Worm (Caenorhabditis elegans) whole organism, L4 larva: Measurements from ENCODE around the gene Y105C5B.5.

ENCODE experiments used
- D1046.2 ChIP-seq: fragments of 200-800 bp; sonication (Bioruptor generic); IDR thresholded peaks from 2 replicates; pipeline ENCODE4 v1.3.6; 2022; ENCODE audit warnings: missing genetic modification characterization, missing compliant biosample characterization
- T26A8.4 ChIP-seq: fragments of 200-800 bp; sonication (Bioruptor generic); IDR thresholded peaks from 2 replicates; pipeline ENCODE4 v1.3.6; 2022; ENCODE audit warnings: missing genetic modification characterization, missing compliant biosample characterization
- Y105C5A.15 ChIP-seq: fragments of 200-800 bp; sonication (Bioruptor generic); IDR thresholded peaks from 2 replicates; pipeline ENCODE4 v1.3.6; 2022; ENCODE audit warnings: missing genetic modification characterization, missing compliant biosample characterization
- Y75B8A.6 ChIP-seq: fragments of 200-800 bp; sonication (Bioruptor generic); IDR thresholded peaks from 2 replicates; pipeline ENCODE4 v1.3.6; 2022; ENCODE audit warnings: missing genetic modification reagents, missing genetic modification characterization, missing compliant biosample characterization
- ceh-28 ChIP-seq: fragments of 150-350 bp; optimal IDR thresholded peaks from 2 replicates; lab custom pipeline; 2014; ENCODE audit warnings: missing biosample characterization, missing genetic modification reagents, missing genetic modification characterization
- ctbp-1 ChIP-seq: fragments of 200-800 bp; sonication (Bioruptor generic); IDR thresholded peaks from 2 replicates; pipeline ENCODE4 v1.3.6; 2022; ENCODE audit warnings: missing genetic modification reagents, missing genetic modification characterization, missing compliant biosample characterization
- egl-27 ChIP-seq: sonication (generic microtip); optimal IDR thresholded peaks from 3 replicates; lab custom pipeline; 2017; ENCODE audit warnings: missing biosample characterization, missing genetic modification reagents, missing genetic modification characterization
- fkh-10 ChIP-seq: fragments of 150-350 bp; optimal IDR thresholded peaks from 2 replicates; lab custom pipeline; 2014; ENCODE audit warnings: missing biosample characterization, missing genetic modification reagents, missing genetic modification characterization
- gei-8 ChIP-seq: fragments of 200-800 bp; sonication (Bioruptor generic); optimal IDR thresholded peaks from 2 replicates; lab custom pipeline; 2018; ENCODE audit warnings: mild to moderate bottlenecking, missing genetic modification characterization, missing compliant biosample characterization
- hif-1 ChIP-seq, 2 experiments: sonication (generic microtip); optimal IDR thresholded peaks; 2 replicates each; lab custom pipeline; 2016 to 2017; ENCODE audit warnings: missing compliant biosample characterization in 2 of 2, missing genetic modification characterization in 2 of 2, missing genetic modification reagents in 2 of 2, missing genotype in 2 of 2, mild to moderate bottlenecking in 1 of 2
- madf-5 ChIP-seq, 2 experiments: fragments of 200-800 bp; sonication (Bioruptor generic); IDR thresholded peaks; 2 replicates each; pipeline ENCODE4 v1.3.6; 2022; ENCODE audit warnings: missing compliant biosample characterization in 2 of 2, missing genetic modification characterization in 2 of 2
- mdt-29 ChIP-seq: fragments of 200-800 bp; sonication (Bioruptor generic); IDR thresholded peaks from 2 replicates; pipeline ENCODE4 v1.3.6; 2022; ENCODE audit warnings: missing genetic modification reagents, missing genetic modification characterization, missing compliant biosample characterization
- mep-1 ChIP-seq: fragments of 150-350 bp; sonication (generic microtip); optimal IDR thresholded peaks from 3 replicates; lab custom pipeline; 2014; ENCODE audit warnings: missing biosample characterization, missing genetic modification characterization
- nhr-111 ChIP-seq: fragments of 200-800 bp; sonication (Bioruptor generic); optimal IDR thresholded peaks from 2 replicates; lab custom pipeline; 2018; ENCODE audit warnings: mild to moderate bottlenecking, missing genetic modification characterization, missing compliant biosample characterization
- nhr-42 ChIP-seq: fragments of 200-800 bp; sonication (Bioruptor generic); IDR thresholded peaks from 2 replicates; pipeline ENCODE4 v1.3.6; 2022; ENCODE audit warnings: missing genetic modification characterization, missing compliant biosample characterization
- nhr-76 ChIP-seq: fragments of 150-350 bp; optimal IDR thresholded peaks from 2 replicates; lab custom pipeline; 2014; ENCODE audit warnings: missing biosample characterization, missing genetic modification characterization
- pha-4 ChIP-seq, 2 experiments: fragments of 150-350 bp in 1 of 2; fragments of 200-800 bp in 1 of 2; sonication (Bioruptor generic) in 1 of 2; IDR thresholded peaks in 1 of 2; optimal IDR thresholded peaks in 1 of 2; 2 replicates each; pipeline versions ENCODE4 v1.3.6 to Lab custom; 2014 to 2022; ENCODE audit warnings: missing genetic modification characterization in 2 of 2, missing genetic modification reagents in 2 of 2, missing biosample characterization in 1 of 2, missing compliant biosample characterization in 1 of 2
- set-16 ChIP-seq: fragments of 200-800 bp; sonication (Bioruptor generic); IDR thresholded peaks from 2 replicates; pipeline ENCODE4 v1.3.6; 2022; ENCODE audit warnings: missing genetic modification reagents, missing genetic modification characterization, missing compliant biosample characterization
- zfp-3 ChIP-seq: fragments of 200-800 bp; sonication (Bioruptor generic); conservative IDR thresholded peaks from 2 replicates; pipeline ENCODE4 v1.3.6; 2022; ENCODE audit warnings: missing genetic modification reagents, missing genetic modification characterization, missing compliant biosample characterization
- zip-2 ChIP-seq: fragments of 150-350 bp; optimal IDR thresholded peaks from 2 replicates; lab custom pipeline; 2014; ENCODE audit warnings: missing biosample characterization, missing genetic modification characterization

Gene Y105C5B.5

ce11 chrIV:15850647-15851046, 50.4 kb downstream of the Y105C5B.5 start:
- TF ChIP-seq ctbp-1 (GFP tag; lab: Robert Waterston, UW), result no peak
- no peak for TF ChIP-seq zfp-3 (GFP tag; lab: Robert Waterston, UW)
- TF ChIP-seq fkh-10 (GFP tag; lab: Kevin White, UChicago), result no peak
- TF ChIP-seq madf-5 (GFP tag; IDR thresholded peaks at IDR 0.05; lab: Robert Waterston, UW), result no peak
- TF ChIP-seq nhr-111 (GFP tag; lab: Kevin White, UChicago), result no peak
- no peak for TF ChIP-seq nhr-42 (GFP tag; lab: Robert Waterston, UW)
- TF ChIP-seq nhr-76 (tag; lab: Kevin White, UChicago), result no peak
- TF ChIP-seq pha-4 (GFP tag; IDR thresholded peaks at IDR 0.05; lab: Robert Waterston, UW), result no peak
- no peak for TF ChIP-seq pha-4 (tag; optimal IDR thresholded peaks at IDR 0.05; lab: Kevin White, UChicago)
- no peak for TF ChIP-seq Y75B8A.6 (GFP tag; lab: Robert Waterston, UW)
- no peak for TF ChIP-seq gei-8
- no peak for TF ChIP-seq zip-2 (tag; lab: Kevin White, UChicago)
- TF ChIP-seq set-16, result no peak
- TF ChIP-seq hif-1 (tag; optimal IDR thresholded peaks at IDR 0.05; lab: Kevin White, UChicago), result no peak
- no peak for TF ChIP-seq ceh-28 (tag; lab: Kevin White, UChicago)
- TF ChIP-seq mdt-29, result no peak
- TF ChIP-seq mep-1 (tag; lab: Kevin White, UChicago), result no peak
- TF ChIP-seq Y105C5A.15 (GFP tag; lab: Robert Waterston, UW), result no peak
- no peak for TF ChIP-seq D1046.2 (GFP tag; lab: Robert Waterston, UW)
- TF ChIP-seq T26A8.4 (GFP tag; lab: Robert Waterston, UW), result no peak
- no peak for TF ChIP-seq egl-27 (tag; lab: Kevin White, UChicago)
